Worm (Caenorhabditis elegans): Measurements from ENCODE around the gene mdmh-35.

DNA sequence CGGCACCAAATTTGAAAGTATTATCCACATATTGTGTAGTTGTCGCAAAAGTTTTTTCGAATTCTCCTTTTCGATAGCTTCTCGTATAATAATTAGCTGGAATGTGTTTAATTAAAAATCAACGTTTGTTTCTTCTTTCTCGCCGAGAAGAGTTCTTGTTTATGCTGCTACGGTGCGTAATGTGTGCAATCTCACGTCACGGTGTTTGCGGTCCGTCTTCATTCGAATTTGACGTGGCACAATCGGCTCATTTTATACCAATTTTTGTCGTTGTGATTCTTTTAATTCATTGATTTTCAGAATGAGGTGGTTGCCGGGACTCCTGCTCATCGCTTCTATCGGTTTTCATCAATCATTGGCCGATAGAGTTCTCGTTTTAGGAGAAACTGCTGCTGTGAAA is 8.7 kb upstream of the mdmh-35 start, which contains the start of gene ostb-1:
- TF ChIP-seq eyg-1 (tag; optimal IDR thresholded peaks at IDR 0.05) (no peak), pag-3 (tag; optimal IDR thresholded peaks at IDR 0.05; ENCODE audit: borderline replicate concordance) (no peak), T23F11.4 (GFP tag; optimal IDR thresholded peaks at IDR 0.05) (no peak), dve-1 (tag; optimal IDR thresholded peaks at IDR 0.05) (no peak), ama-1 (optimal IDR thresholded peaks at IDR 0.05) (no peak), pqm-1 (tag; optimal IDR thresholded peaks at IDR 0.05) (no peak), unc-86 (tag; optimal IDR thresholded peaks at IDR 0.05) (no peak)

Data from whole organism, late embryonic.